Fruit fly (Drosophila melanogaster): ENCODE data around the gene ppk14.
A peak's percentile ranks its signal among the peaks of the same experiment; 100 is the strongest.

ppk14 gene

dm6 chr2L:6356686-6357362 is 2.1 kb downstream of the ppk14 start (continued):
- peak; percentile 41 for TF ChIP-seq CG9727 (GFP tag; optimal IDR thresholded peaks at IDR 0.05)
- TF ChIP-seq ap (GFP tag; IDR thresholded peaks at IDR 0.05), result peak; percentile 23; the same call in 1 of the 2 replicates
- TF ChIP-seq CG4730 (GFP tag; IDR thresholded peaks at IDR 0.05), result no peak
- no peak for TF ChIP-seq run (tag; optimal IDR thresholded peaks at IDR 0.05)
- peak; percentile 2 for TF ChIP-seq Ssrp (tag; optimal IDR thresholded peaks at IDR 0.05)
- no peak for TF ChIP-seq Camta (GFP tag; optimal IDR thresholded peaks at IDR 0.05)
- TF ChIP-seq CG31365 (tag; optimal IDR thresholded peaks at IDR 0.05), result no peak
- no peak for TF ChIP-seq chm (GFP tag; IDR thresholded peaks at IDR 0.05)
- no peak for TF ChIP-seq sima (GFP tag; optimal IDR thresholded peaks at IDR 0.05)
- TF ChIP-seq CG31224 (GFP tag; IDR thresholded peaks at IDR 0.05), result no peak
- no peak for TF ChIP-seq CG14014 (GFP tag; IDR thresholded peaks at IDR 0.05)
- TF ChIP-seq ems (GFP tag; optimal IDR thresholded peaks at IDR 0.05), result no peak
- TF ChIP-seq pho (GFP tag; optimal IDR thresholded peaks at IDR 0.05), result no peak
- TF ChIP-seq ERR (GFP tag; optimal IDR thresholded peaks at IDR 0.05), result no peak
- no peak for TF ChIP-seq E2f2 (GFP tag; IDR thresholded peaks at IDR 0.05)
- no peak for TF ChIP-seq abd-A (tag; optimal IDR thresholded peaks at IDR 0.05)
- TF ChIP-seq org-1 (GFP tag; optimal IDR thresholded peaks at IDR 0.05), result no peak
- no peak for TF ChIP-seq CG3163 (GFP tag; optimal IDR thresholded peaks at IDR 0.05)
- peak; percentile 59 for TF ChIP-seq CG17829 (tag; optimal IDR thresholded peaks at IDR 0.05)
- TF ChIP-seq CG8359 (GFP tag; optimal IDR thresholded peaks at IDR 0.05; ENCODE audit: borderline replicate concordance), result no peak
- no peak for TF ChIP-seq Max (GFP tag; optimal IDR thresholded peaks at IDR 0.05)
- no peak for TF ChIP-seq CG5180 (GFP tag; optimal IDR thresholded peaks at IDR 0.05)
- TF ChIP-seq Eip74EF (GFP tag; optimal IDR thresholded peaks at IDR 0.05), result no peak
- TF ChIP-seq CG12391 (tag; optimal IDR thresholded peaks at IDR 0.05), result no peak
- no peak for TF ChIP-seq Usf (GFP tag; optimal IDR thresholded peaks at IDR 0.05)
- TF ChIP-seq Doc2 (GFP tag; IDR thresholded peaks at IDR 0.05), result no peak
- TF ChIP-seq ase (GFP tag; IDR thresholded peaks at IDR 0.05), result peak; percentile 72; the same call in 2 of the 3 replicates
- no peak for TF ChIP-seq wor (GFP tag; IDR thresholded peaks at IDR 0.05)
- TF ChIP-seq CG17385 (GFP tag; optimal IDR thresholded peaks at IDR 0.05), result no peak
- peak; percentile 40; the same call in 1 of the 2 replicates for TF ChIP-seq lmd (GFP tag; IDR thresholded peaks at IDR 0.05)
- no peak for TF ChIP-seq odd (GFP tag; optimal IDR thresholded peaks at IDR 0.05)
- no peak for TF ChIP-seq bigmax (GFP tag; optimal IDR thresholded peaks at IDR 0.05)
- peak; percentile 45 for TF ChIP-seq CG3281 (GFP tag; optimal IDR thresholded peaks at IDR 0.05)
- TF ChIP-seq gsb-n (tag; optimal IDR thresholded peaks at IDR 0.05), result peak; percentile 28
- no peak for TF ChIP-seq Side (GFP tag; optimal IDR thresholded peaks at IDR 0.05)
- TF ChIP-seq CG15696 (tag; optimal IDR thresholded peaks at IDR 0.05), result peak; percentile 53
- no peak for TF ChIP-seq CG34224 (GFP tag; IDR thresholded peaks at IDR 0.05; ENCODE audit: partially characterized antibody)
- TF ChIP-seq CG18619 (GFP tag; optimal IDR thresholded peaks at IDR 0.05), result no peak
- no peak for TF ChIP-seq bab2 (GFP tag; optimal IDR thresholded peaks at IDR 0.05)
- no peak for TF ChIP-seq pb (GFP tag; optimal IDR thresholded peaks at IDR 0.05)
- TF ChIP-seq CG33213 (GFP tag; optimal IDR thresholded peaks at IDR 0.05), result peak; percentile 20
- no peak for TF ChIP-seq CrebB (tag; optimal IDR thresholded peaks at IDR 0.05)
- no peak for TF ChIP-seq CG8478 (optimal IDR thresholded peaks at IDR 0.05)
- peak; percentile 37 for TF ChIP-seq fd96Cb (tag; optimal IDR thresholded peaks at IDR 0.05)
- TF ChIP-seq CG16863 (GFP tag; optimal IDR thresholded peaks at IDR 0.05), result no peak
- TF ChIP-seq knrl (GFP tag; IDR thresholded peaks at IDR 0.05; ENCODE audit: partially characterized antibody), result peak; percentile 58
- peak; percentile 12 for TF ChIP-seq pfk (GFP tag; optimal IDR thresholded peaks at IDR 0.05)
- TF ChIP-seq CG30403 (GFP tag; optimal IDR thresholded peaks at IDR 0.05), result peak; percentile 9
- TF ChIP-seq Xrp1 (GFP tag; IDR thresholded peaks at IDR 0.05), result no peak
- TF ChIP-seq Atf3 (GFP tag; optimal IDR thresholded peaks at IDR 0.05), result no peak
- TF ChIP-seq ken (GFP tag; IDR thresholded peaks at IDR 0.05), result 0 out of 3 replicates have a peak, but pooled peaks have one; percentile 8
